Worm (Caenorhabditis elegans) whole organism, young adult: ENCODE measurements around the gene apn-1.

Experiments used
- F49E8.2 ChIP-seq: sonication (generic microtip); optimal IDR thresholded peaks from 3 replicates; lab custom pipeline; 2017; ENCODE audit warnings: missing genetic modification characterization, mild to moderate bottlenecking, missing compliant biosample characterization, antibody characterized with exemption, moderate library complexity; ENCODE audit not compliant: insufficient read depth
- ama-1 ChIP-seq, 3 experiments: fragments of 150-350 bp in 1 of 3; sonication (generic microtip) in 2 of 3; optimal IDR thresholded peaks; 2 replicates each; lab custom pipeline; 2014 to 2018; ENCODE audit warnings: missing biosample characterization in 2 of 3, missing genetic modification characterization in 2 of 3, missing genetic modification reagents in 2 of 3
- atf-7 ChIP-seq: sonication (generic microtip); optimal IDR thresholded peaks from 2 replicates; lab custom pipeline; 2017; ENCODE audit warnings: mild to moderate bottlenecking, missing genetic modification characterization, missing compliant biosample characterization
- ceh-40 ChIP-seq: fragments of 200-800 bp; sonication (Bioruptor generic); IDR thresholded peaks from 2 replicates; pipeline ENCODE4 v1.3.6; 2022; ENCODE audit warnings: missing genetic modification characterization, missing compliant biosample characterization
- madf-10 ChIP-seq: sonication (generic microtip); optimal IDR thresholded peaks from 2 replicates; lab custom pipeline; 2016; ENCODE audit warnings: mild to moderate bottlenecking, missing genetic modification characterization, missing compliant biosample characterization
- nhr-179 ChIP-seq: sonication (generic microtip); optimal IDR thresholded peaks from 2 replicates; lab custom pipeline; 2016; ENCODE audit warnings: mild to moderate bottlenecking, missing genetic modification characterization, missing compliant biosample characterization
- rcor-1 ChIP-seq: fragments of 200-800 bp; sonication (Bioruptor generic); IDR thresholded peaks from 2 replicates; pipeline ENCODE4 v1.3.6; 2022; ENCODE audit warnings: missing genetic modification reagents, missing genetic modification characterization, missing compliant biosample characterization
- snpc-1.1 ChIP-seq: sonication (generic microtip); optimal IDR thresholded peaks from 2 replicates; lab custom pipeline; 2017; ENCODE audit warnings: missing genetic modification characterization, mild to moderate bottlenecking, missing compliant biosample characterization, antibody characterized with exemption, moderate library complexity, missing genotype, missing genetic modification reagents; ENCODE audit not compliant: insufficient read depth
- ztf-18 ChIP-seq: sonication (generic microtip); optimal IDR thresholded peaks from 2 replicates; lab custom pipeline; 2016; ENCODE audit warnings: missing genotype, mild to moderate bottlenecking, missing genetic modification characterization, missing compliant biosample characterization

DNA sequence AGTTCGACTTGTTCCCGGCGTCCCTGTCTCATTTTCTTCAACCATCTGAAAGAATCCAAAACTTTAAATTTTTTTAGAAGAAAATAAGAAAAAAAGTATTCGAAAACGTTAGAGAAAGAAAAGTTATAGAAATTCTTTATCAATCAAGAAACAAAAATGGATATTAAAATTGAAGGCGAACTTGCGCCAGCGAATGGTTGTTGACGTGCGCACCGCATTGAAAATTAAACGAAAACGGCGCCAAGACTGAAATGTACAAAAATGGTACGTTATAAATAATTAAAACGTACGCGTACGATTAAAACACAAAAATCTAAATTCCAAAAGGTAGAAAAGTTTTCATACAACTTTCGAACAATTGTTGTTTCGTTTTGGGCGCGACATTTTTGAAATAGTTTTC lies 39.4 kb downstream of the apn-1 start, which contains the start of gene K02C4.3:
- TF ChIP-seq atf-7 (tag; lab: Kevin White, UChicago) = no peak
- no peak for TF ChIP-seq nhr-179 (tag; lab: Kevin White, UChicago)
- TF ChIP-seq ceh-40 (GFP tag; lab: Robert Waterston, UW) = no peak
- no peak for TF ChIP-seq madf-10
- peak; percentile 93 for TF ChIP-seq ztf-18 (tag; lab: Kevin White, UChicago)
- TF ChIP-seq rcor-1 = no peak
- TF ChIP-seq snpc-1.1 (tag; lab: Kevin White, UChicago) = peak; percentile 34
- no peak for TF ChIP-seq F49E8.2 (tag; lab: Kevin White, UChicago)
- no peak for TF ChIP-seq ama-1 (optimal IDR thresholded peaks at IDR 0.05; lab: Kevin White, UChicago)
- TF ChIP-seq ama-1 (GFP tag; optimal IDR thresholded peaks at IDR 0.05; lab: Kevin White, UChicago) = no peak
